2 fruit fly cellular contexts compared by ENCODE assay signal in genomic region chrX:17585892-17586291, dm6.
A peak's percentile ranks its signal among the peaks of the same experiment; 100 is the strongest.
TF ChIP-seq lines count a peak whose summit lies in the region.

No protein-coding gene starts in this region.

- TF ChIP-seq CTCF in S2 (optimal IDR thresholded peaks at IDR 0.05; lab: Kevin White, UChicago), result peak; percentile 58 to 72
- peak; percentile 85 for TF ChIP-seq CTCF in whole organism, embryonic (GFP tag; optimal IDR thresholded peaks at IDR 0.05; lab: Kevin White, UChicago)

TF ChIP-seq in whole organism, embryonic, 481 proteins besides CTCF, POLR2A, EP300 and RAD21:
- TF ChIP-seq Blimp-1 (GFP tag; optimal IDR thresholded peaks at IDR 0.05; lab: Kevin White, UChicago) (peak; percentile 92), row (GFP tag; IDR thresholded peaks at IDR 0.05; lab: Robert Waterston, UW) (0 out of 3 replicates have a peak, but pooled peaks have one; percentile 18), CG3847 (GFP tag; IDR thresholded peaks at IDR 0.05; lab: Robert Waterston, UW) (no peak), CG9437 (GFP tag; optimal IDR thresholded peaks at IDR 0.05; lab: Kevin White, UChicago) (no peak), Med (GFP tag; lab: Kevin White, UChicago) (peak; percentile 35), az2 (GFP tag; optimal IDR thresholded peaks at IDR 0.05; lab: Kevin White, UChicago) (no peak), bbx (GFP tag; IDR thresholded peaks at IDR 0.05; lab: Robert Waterston, UW; ENCODE audit: partially characterized antibody) (no peak), Ptx1 (GFP tag; IDR thresholded peaks at IDR 0.05; lab: Robert Waterston, UW) (no peak)
TF ChIP-seq in whole organism, embryonic: peak in this region for 3.
